Fruit fly (Drosophila melanogaster) whole organism, adult: ENCODE data around the gene Rbbp5.

Experiments used
- CG11617 ChIP-seq: fragments of 200-800 bp; sonication (Bioruptor generic); optimal IDR thresholded peaks from 2 replicates; lab custom pipeline; 2017; ENCODE audit warnings: mild to moderate bottlenecking, missing biosample characterization, missing genetic modification reagents, missing genetic modification characterization
- CG12768 ChIP-seq: fragments of 200-800 bp; sonication (Bioruptor generic); optimal IDR thresholded peaks from 2 replicates; lab custom pipeline; 2017; ENCODE audit warnings: missing biosample characterization, missing genetic modification characterization, mild to moderate bottlenecking, moderate library complexity, missing genetic modification reagents
- CG14711 ChIP-seq: fragments of 200-800 bp; sonication (Bioruptor generic); optimal IDR thresholded peaks from 2 replicates; lab custom pipeline; 2018; ENCODE audit warnings: missing biosample characterization, mild to moderate bottlenecking, missing genetic modification characterization, moderate library complexity
- CG1620 ChIP-seq: fragments of 200-800 bp; sonication (Bioruptor generic); optimal IDR thresholded peaks from 2 replicates; lab custom pipeline; 2016; ENCODE audit warnings: missing biosample characterization, missing genetic modification characterization
- CG33017 ChIP-seq: fragments of 200-800 bp; sonication (Bioruptor generic); optimal IDR thresholded peaks from 2 replicates; lab custom pipeline; 2018; ENCODE audit warnings: missing biosample characterization, mild to moderate bottlenecking, missing genetic modification characterization, moderate library complexity
- CG5204 ChIP-seq: fragments of 200-800 bp; sonication (Bioruptor generic); optimal IDR thresholded peaks from 2 replicates; lab custom pipeline; 2016; ENCODE audit warnings: missing biosample characterization, missing genetic modification characterization
- CG7045 ChIP-seq: fragments of 200-800 bp; sonication (Bioruptor generic); optimal IDR thresholded peaks from 2 replicates; lab custom pipeline; 2017; ENCODE audit warnings: missing biosample characterization, mild to moderate bottlenecking, missing genetic modification characterization
- CG7101 ChIP-seq: fragments of 200-800 bp; sonication (Bioruptor generic); optimal IDR thresholded peaks from 2 replicates; lab custom pipeline; 2018; ENCODE audit warnings: missing biosample characterization, mild to moderate bottlenecking, missing genetic modification characterization, moderate library complexity
- Clk ChIP-seq: fragments of 200-800 bp; sonication (Bioruptor generic); optimal IDR thresholded peaks from 2 replicates; lab custom pipeline; 2017; ENCODE audit warnings: missing biosample characterization, missing genetic modification characterization
- Crg-1 ChIP-seq: fragments of 200-800 bp; sonication (Bioruptor generic); optimal IDR thresholded peaks from 2 replicates; lab custom pipeline; 2016; ENCODE audit warnings: missing biosample characterization, missing genetic modification characterization
- Hr96 ChIP-seq: fragments of 200-800 bp; sonication (Bioruptor generic); optimal IDR thresholded peaks from 2 replicates; lab custom pipeline; 2016; ENCODE audit warnings: missing biosample characterization, missing genetic modification characterization
- Mnt ChIP-seq: fragments of 200-800 bp; sonication (Bioruptor generic); optimal IDR thresholded peaks from 2 replicates; lab custom pipeline; 2016; ENCODE audit warnings: missing biosample characterization, mild to moderate bottlenecking, missing genetic modification characterization
- bab1 ChIP-seq: fragments of 200-800 bp; sonication (Bioruptor generic); optimal IDR thresholded peaks from 3 replicates; lab custom pipeline; 2019; ENCODE audit warnings: missing biosample characterization, mild to moderate bottlenecking, missing genetic modification characterization, moderate library complexity
- cic ChIP-seq: fragments of 200-800 bp; sonication (Bioruptor generic); optimal IDR thresholded peaks from 2 replicates; lab custom pipeline; 2017; ENCODE audit warnings: missing biosample characterization, mild to moderate bottlenecking, missing genetic modification characterization, moderate library complexity
- cnc ChIP-seq, 2 experiments: fragments of >200 bp; optimal IDR thresholded peaks; 2 replicates each; lab custom pipeline; 2017
- kay ChIP-seq: fragments of 200-800 bp; sonication (Bioruptor generic); peaks from one replicate; lab custom pipeline; 2016; ENCODE audit warnings: missing biosample characterization, missing genetic modification characterization, borderline replicate concordance
- ovo ChIP-seq: fragments of 200-800 bp; sonication (Bioruptor generic); optimal IDR thresholded peaks from 2 replicates; lab custom pipeline; 2016; ENCODE audit warnings: missing biosample characterization, missing genetic modification characterization
- pad ChIP-seq: fragments of 200-800 bp; sonication (Bioruptor generic); optimal IDR thresholded peaks from 3 replicates; lab custom pipeline; 2017; ENCODE audit warnings: missing biosample characterization, missing genetic modification characterization, mild to moderate bottlenecking, moderate library complexity, missing genetic modification reagents
- tj ChIP-seq: fragments of 200-800 bp; sonication (Bioruptor generic); optimal IDR thresholded peaks from 3 replicates; lab custom pipeline; 2017; ENCODE audit warnings: missing biosample characterization, mild to moderate bottlenecking, missing genetic modification characterization, moderate library complexity
- toe ChIP-seq: fragments of 200-800 bp; sonication (Bioruptor generic); optimal IDR thresholded peaks from 2 replicates; lab custom pipeline; 2016; ENCODE audit warnings: missing biosample characterization, missing genetic modification characterization

Gene Rbbp5

dm6 chr3L:20379496-20379895 is 31.8 kb upstream of the Rbbp5 start:
- TF ChIP-seq Crg-1 (GFP tag; lab: Kevin White, UChicago) (no peak), kay (no peak), Clk (GFP tag; lab: Kevin White, UChicago) (no peak), ovo (GFP tag; lab: Kevin White, UChicago) (no peak), cnc (optimal IDR thresholded peaks at IDR 0.05; lab: Kevin White, UChicago) (no peak), CG5204 (GFP tag; lab: Kevin White, UChicago) (no peak), cic (GFP tag; lab: Kevin White, UChicago) (no peak), CG11617 (GFP tag; lab: Kevin White, UChicago) (no peak), pad (GFP tag; lab: Kevin White, UChicago) (no peak), toe (GFP tag; lab: Kevin White, UChicago) (no peak), CG12768 (GFP tag; lab: Kevin White, UChicago) (no peak), Hr96 (no peak), CG33017 (no peak), tj (no peak), CG14711 (tag; lab: Kevin White, UChicago) (no peak), CG7045 (GFP tag; lab: Kevin White, UChicago) (no peak), bab1 (GFP tag; lab: Kevin White, UChicago) (no peak), CG1620 (GFP tag; lab: Kevin White, UChicago) (no peak)

- TF ChIP-seq cic (GFP tag; lab: Kevin White, UChicago) (peak; percentile 15), pad (GFP tag; lab: Kevin White, UChicago) (no peak)
These were observed 28.8 kb upstream of the Rbbp5 start for dm6 chr3L:20376564-20376920.

dm6 chr3L:20375878-20376563 is 28.3 kb upstream of the Rbbp5 start, which contains the start of the genes Ide and RhoBTB:
Gene Ide, minus strand, starts transcription at chr3L:20375896.
Gene RhoBTB, plus strand, starts transcription at chr3L:20376242.
- peak; percentile 88 for TF ChIP-seq Crg-1 (GFP tag; lab: Kevin White, UChicago)
- TF ChIP-seq Mnt: peak; percentile 73
- peak; percentile 96 for TF ChIP-seq toe (GFP tag; lab: Kevin White, UChicago)
- TF ChIP-seq Hr96: peak; percentile 93
- TF ChIP-seq CG1620 (GFP tag; lab: Kevin White, UChicago): peak; percentile 91
- TF ChIP-seq kay: no peak
- peak; percentile 79 for TF ChIP-seq CG14711 (tag; lab: Kevin White, UChicago)
- no peak for TF ChIP-seq cnc (optimal IDR thresholded peaks at IDR 0.05; lab: Kevin White, UChicago)
- TF ChIP-seq cic (GFP tag; lab: Kevin White, UChicago): peak; percentile 54
- TF ChIP-seq bab1 (GFP tag; lab: Kevin White, UChicago): peak; percentile 46
- peak; percentile 82 for TF ChIP-seq CG7101 (tag; lab: Kevin White, UChicago)
- TF ChIP-seq CG33017: peak; percentile 70
- peak; percentile 73 for TF ChIP-seq pad (GFP tag; lab: Kevin White, UChicago)
- peak; percentile 80 for TF ChIP-seq CG12768 (GFP tag; lab: Kevin White, UChicago)
- peak; percentile 69 for TF ChIP-seq tj
- TF ChIP-seq ovo (GFP tag; lab: Kevin White, UChicago): peak; percentile 81
- TF ChIP-seq CG11617 (GFP tag; lab: Kevin White, UChicago): peak; percentile 80
- peak; percentile 84 for TF ChIP-seq CG7045 (GFP tag; lab: Kevin White, UChicago)
- peak; percentile 94 for TF ChIP-seq CG5204 (GFP tag; lab: Kevin White, UChicago)
- peak; percentile 76 for TF ChIP-seq Clk (GFP tag; lab: Kevin White, UChicago)

dm6 chr3L:20375467-20375866 is 27.7 kb upstream of the Rbbp5 start:
- TF ChIP-seq CG11617 (GFP tag; lab: Kevin White, UChicago) (no peak), Mnt (no peak), CG5204 (GFP tag; lab: Kevin White, UChicago) (no peak), toe (GFP tag; lab: Kevin White, UChicago) (no peak), cic (GFP tag; lab: Kevin White, UChicago) (no peak), CG7101 (tag; lab: Kevin White, UChicago) (no peak), bab1 (GFP tag; lab: Kevin White, UChicago) (no peak), kay (no peak), CG14711 (tag; lab: Kevin White, UChicago) (no peak)

dm6 chr3L:20370013-20370412 is 22.3 kb upstream of the Rbbp5 start, which contains the start of gene CG13247:
Gene CG13247, plus strand, starts transcription at chr3L:20370313.
- TF ChIP-seq CG7101 (tag; lab: Kevin White, UChicago) (no peak), CG7045 (GFP tag; lab: Kevin White, UChicago) (no peak), Clk (GFP tag; lab: Kevin White, UChicago) (no peak), ovo (GFP tag; lab: Kevin White, UChicago) (no peak), CG5204 (GFP tag; lab: Kevin White, UChicago) (no peak), CG12768 (GFP tag; lab: Kevin White, UChicago) (no peak), CG14711 (tag; lab: Kevin White, UChicago) (no peak), Crg-1 (GFP tag; lab: Kevin White, UChicago) (no peak), Mnt (no peak), Hr96 (no peak), CG1620 (GFP tag; lab: Kevin White, UChicago) (no peak), cnc (optimal IDR thresholded peaks at IDR 0.05; lab: Kevin White, UChicago) (no peak), CG11617 (GFP tag; lab: Kevin White, UChicago) (no peak)
